Fruit fly (Drosophila melanogaster) Kc167 (cell line): ENCODE measurements around the gene CG10943.

Source experiments
- Myc ChIP-seq: fragments of >200 bp; optimal IDR thresholded peaks from 2 replicates; lab custom pipeline; 2017; ENCODE audit warnings: missing external identifiers
- Sin3A ChIP-seq: fragments of >200 bp; optimal IDR thresholded peaks from 2 replicates; lab custom pipeline; 2018; ENCODE audit warnings: missing external identifiers
- h ChIP-seq: fragments of >200 bp; optimal IDR thresholded peaks from 3 replicates; lab custom pipeline; 2018; ENCODE audit warnings: missing external identifiers
- insv ChIP-seq: fragments of >200 bp; optimal IDR thresholded peaks from 3 replicates; lab custom pipeline; 2018; ENCODE audit warnings: missing external identifiers
- psq ChIP-seq: fragments of >200 bp; optimal IDR thresholded peaks from 2 replicates; lab custom pipeline; 2017; ENCODE audit warnings: missing external identifiers
- ttk ChIP-seq: sonication (Bioruptor generic); optimal IDR thresholded peaks from 2 replicates; lab custom pipeline; 2017; ENCODE audit warnings: missing external identifiers

CG10943 gene

dm6 chr3L:12862820-12863219 is at the start of gene CG10943:
Gene CG10943, minus strand, starts transcription at chr3L:12862920.
- TF ChIP-seq insv = no peak
- no peak for TF ChIP-seq ttk
- TF ChIP-seq psq (lab: Kevin White, UChicago) = no peak
- no peak for TF ChIP-seq h (lab: Kevin White, UChicago)
- TF ChIP-seq Sin3A (lab: Kevin White, UChicago) = no peak
- TF ChIP-seq Myc = no peak

- TF ChIP-seq ttk (no peak), insv (no peak), h (lab: Kevin White, UChicago) (no peak), Sin3A (lab: Kevin White, UChicago) (no peak), psq (lab: Kevin White, UChicago) (no peak), Myc (no peak)
These were observed 40.9 kb upstream of the CG10943 start, which contains the start of gene CG32117 for dm6 chr3L:12903611-12904010. Gene CG32117, minus strand, starts transcription at chr3L:12903711.

- TF ChIP-seq Myc (no peak), insv (no peak), Sin3A (lab: Kevin White, UChicago) (no peak), h (lab: Kevin White, UChicago) (no peak), ttk (no peak), psq (lab: Kevin White, UChicago) (no peak)
These were observed 40.0 kb upstream of the CG10943 start, which contains the start of gene CG12520 for dm6 chr3L:12902579-12903228. Gene CG12520, minus strand, starts transcription at chr3L:12902737.

dm6 chr3L:12892485-12893173 is 29.9 kb upstream of the CG10943 start, which contains the start of gene CG14118:
Gene CG14118, plus strand, starts transcription at chr3L:12892658.
- TF ChIP-seq insv (no peak), psq (lab: Kevin White, UChicago) (no peak), h (lab: Kevin White, UChicago) (no peak), Myc (no peak), Sin3A (lab: Kevin White, UChicago) (no peak)

dm6 chr3L:12889353-12889820 is 26.7 kb upstream of the CG10943 start, which contains the start of gene CG43894:
Gene CG43894, plus strand, starts transcription at chr3L:12889770.
- TF ChIP-seq psq (lab: Kevin White, UChicago) = no peak
- no peak for TF ChIP-seq Myc
- no peak for TF ChIP-seq insv
- no peak for TF ChIP-seq h (lab: Kevin White, UChicago)
- TF ChIP-seq ttk = no peak
- no peak for TF ChIP-seq Sin3A (lab: Kevin White, UChicago)

- TF ChIP-seq psq (lab: Kevin White, UChicago) (no peak), insv (no peak), ttk (no peak), h (lab: Kevin White, UChicago) (no peak), Sin3A (lab: Kevin White, UChicago) (no peak), Myc (no peak)
These were observed 22.0 kb upstream of the CG10943 start, which contains the start of gene CG14120 for dm6 chr3L:12884680-12885079. Gene CG14120, plus strand, starts transcription at chr3L:12885039.

- TF ChIP-seq psq (lab: Kevin White, UChicago) (no peak), h (lab: Kevin White, UChicago) (no peak), ttk (no peak), insv (no peak), Myc (no peak), Sin3A (lab: Kevin White, UChicago) (no peak)
These were observed 11.5 kb upstream of the CG10943 start for dm6 chr3L:12874211-12874610.

dm6 chr3L:12867956-12868443 is 5.3 kb upstream of the CG10943 start:
- no peak for TF ChIP-seq Sin3A (lab: Kevin White, UChicago)
- no peak for TF ChIP-seq h (lab: Kevin White, UChicago)
- no peak for TF ChIP-seq psq (lab: Kevin White, UChicago)
- no peak for TF ChIP-seq Myc
- TF ChIP-seq ttk = no peak
- no peak for TF ChIP-seq insv

dm6 chr3L:12864472-12864871 is 1.8 kb upstream of the CG10943 start:
- no peak for TF ChIP-seq ttk
- TF ChIP-seq Myc = no peak
- TF ChIP-seq h (lab: Kevin White, UChicago) = no peak
- no peak for TF ChIP-seq Sin3A (lab: Kevin White, UChicago)
- no peak for TF ChIP-seq psq (lab: Kevin White, UChicago)
- TF ChIP-seq insv = no peak

dm6 chr3L:12861255-12861899 is 1.3 kb downstream of the CG10943 start, which contains the start of gene CG32107:
Gene CG32107, minus strand, starts transcription at chr3L:12861305.
- TF ChIP-seq insv = no peak
- TF ChIP-seq ttk = no peak
- no peak for TF ChIP-seq h (lab: Kevin White, UChicago)
- no peak for TF ChIP-seq Myc
- TF ChIP-seq Sin3A (lab: Kevin White, UChicago) = no peak
- no peak for TF ChIP-seq psq (lab: Kevin White, UChicago)

dm6 chr3L:12857553-12858122 is 5.1 kb downstream of the CG10943 start:
- no peak for TF ChIP-seq Myc
- no peak for TF ChIP-seq psq (lab: Kevin White, UChicago)
- no peak for TF ChIP-seq h (lab: Kevin White, UChicago)
- TF ChIP-seq Sin3A (lab: Kevin White, UChicago) = no peak
- no peak for TF ChIP-seq insv
- no peak for TF ChIP-seq ttk
